Worm (Caenorhabditis elegans): ENCODE results near the gene pqn-57.

DNA sequence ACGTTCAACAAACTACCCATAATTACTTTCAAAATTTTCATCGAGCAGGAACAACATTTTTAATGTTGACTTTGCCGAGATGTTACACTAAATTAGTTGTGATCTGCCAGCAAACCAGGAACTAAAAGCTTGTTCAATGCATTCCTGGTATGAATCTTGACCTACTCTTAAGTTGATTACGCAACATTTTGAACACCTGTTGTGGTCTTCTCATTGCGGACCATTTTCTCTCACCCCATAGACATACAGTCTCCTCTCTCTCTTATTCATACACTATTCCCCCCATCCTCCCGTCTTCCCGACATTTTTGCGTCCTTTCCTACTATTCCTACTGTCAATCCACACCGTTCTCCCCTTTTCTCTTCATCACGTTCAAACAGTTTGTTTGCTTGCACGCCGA, 47.3 kb downstream of the pqn-57 start:
- TF ChIP-seq ama-1 (optimal IDR thresholded peaks at IDR 0.05) (no peak), Y75B8A.6 (GFP tag; IDR thresholded peaks at IDR 0.05) (no peak), lin-29 (GFP tag; IDR thresholded peaks at IDR 0.05) (no peak), Y5F2A.4 (GFP tag; optimal IDR thresholded peaks at IDR 0.05) (no peak), php-3 (GFP tag; IDR thresholded peaks at IDR 0.05) (no peak), zfp-3 (GFP tag; conservative IDR thresholded peaks at IDR 0.05) (no peak)

Measured in whole organism, L4 larva.